Fruit fly (Drosophila melanogaster) whole organism, pupa: ENCODE data around the gene Kaz-m1.

Experiments used
- CG12605 ChIP-seq: fragments of 200-800 bp; sonication (Bioruptor generic); IDR thresholded peaks from 2 replicates; pipeline ENCODE4 v1.3.6; 2022; ENCODE audit warnings: missing biosample characterization, missing genetic modification characterization
- CG13204 ChIP-seq: fragments of 200-800 bp; sonication (Bioruptor generic); optimal IDR thresholded peaks from 2 replicates; lab custom pipeline; 2018; ENCODE audit warnings: missing biosample characterization, mild to moderate bottlenecking, missing genetic modification characterization, moderate library complexity
- CG14655 ChIP-seq: fragments of 200-800 bp; sonication (Bioruptor generic); optimal IDR thresholded peaks from 3 replicates; lab custom pipeline; 2017; ENCODE audit warnings: mild to moderate bottlenecking, missing biosample characterization, missing genetic modification reagents, missing genetic modification characterization
- CG34367 ChIP-seq: fragments of 200-800 bp; sonication (Bioruptor generic); optimal IDR thresholded peaks from 2 replicates; lab custom pipeline; 2018; ENCODE audit warnings: missing biosample characterization, mild to moderate bottlenecking, missing genetic modification characterization
- CG4496 ChIP-seq: fragments of 200-800 bp; sonication (Bioruptor generic); IDR thresholded peaks from 3 replicates; pipeline ENCODE4 v1.3.6; 2022; ENCODE audit warnings: missing biosample characterization, missing genetic modification characterization
- CG9948 ChIP-seq: fragments of 200-800 bp; sonication (Bioruptor generic); optimal IDR thresholded peaks from 2 replicates; lab custom pipeline; 2018; ENCODE audit warnings: missing biosample characterization, mild to moderate bottlenecking, missing genetic modification characterization, moderate library complexity
- Snoo ChIP-seq: fragments of 200-800 bp; sonication (Bioruptor generic); optimal IDR thresholded peaks from 3 replicates; lab custom pipeline; 2017; ENCODE audit warnings: missing biosample characterization, mild to moderate bottlenecking, missing genetic modification characterization, inconsistent platforms

DNA sequence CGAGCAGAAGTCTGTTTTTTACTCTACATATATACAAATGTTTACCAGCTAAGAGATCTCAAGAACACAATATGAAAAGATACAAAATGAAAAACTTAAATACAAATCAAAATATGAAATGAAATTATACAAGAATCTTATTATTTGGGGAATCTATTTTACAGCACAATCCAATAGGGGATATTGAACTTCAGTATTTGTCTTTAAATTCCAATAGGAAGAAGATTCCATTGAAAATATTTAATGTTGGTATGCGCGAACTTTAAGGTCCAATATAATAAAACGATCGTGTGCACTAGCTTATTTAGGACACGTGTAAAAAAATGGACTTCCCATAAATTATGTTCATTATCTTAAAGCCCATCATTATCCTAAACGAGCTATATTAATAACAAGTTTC lies 23.4 kb downstream of the Kaz-m1 start:
- no peak for TF ChIP-seq CG14655 (GFP tag; lab: Kevin White, UChicago)
- no peak for TF ChIP-seq CG4496 (GFP tag; lab: Robert Waterston, UW)
- no peak for TF ChIP-seq CG12605
- no peak for TF ChIP-seq CG9948 (tag; lab: Kevin White, UChicago)
- no peak for TF ChIP-seq CG34367 (tag; lab: Kevin White, UChicago)
- no peak for TF ChIP-seq Snoo (tag; lab: Kevin White, UChicago)
- TF ChIP-seq CG13204, result no peak
